Fruit fly (Drosophila melanogaster): ENCODE data around the gene CG42750.
A peak's percentile ranks its signal among the peaks of the same experiment; 100 is the strongest.

CG42750 gene

dm6 chr2L:18184648-18185243, 90.8 kb downstream of the CG42750 start, which contains the start of gene Ptp36E (continued):
- TF ChIP-seq Fer1 (GFP tag; optimal IDR thresholded peaks at IDR 0.05), result peak; percentile 89
- peak; percentile 89 for TF ChIP-seq lmd (GFP tag; IDR thresholded peaks at IDR 0.05)
- peak; percentile 80 for TF ChIP-seq slbo (GFP tag; IDR thresholded peaks at IDR 0.05)
- TF ChIP-seq CG3847 (GFP tag; IDR thresholded peaks at IDR 0.05), result peak; percentile 54
- TF ChIP-seq H15 (GFP tag; IDR thresholded peaks at IDR 0.05), result peak; percentile 48; the same call in 1 of the 3 replicates

- TF ChIP-seq sd (tag; optimal IDR thresholded peaks at IDR 0.05) (no peak), unc-4 (GFP tag; IDR thresholded peaks at IDR 0.05; ENCODE audit: partially characterized antibody) (no peak), otp (GFP tag; IDR thresholded peaks at IDR 0.05) (no peak), Opbp (GFP tag; IDR thresholded peaks at IDR 0.05; ENCODE audit: partially characterized antibody) (no peak), CG4730 (GFP tag; IDR thresholded peaks at IDR 0.05) (no peak), h (optimal IDR thresholded peaks at IDR 0.05) (no peak), pan (optimal IDR thresholded peaks at IDR 0.05) (no peak), pan (GFP tag; optimal IDR thresholded peaks at IDR 0.05 in 1 of 2, IDR thresholded peaks at IDR 0.05 in 1 of 2) (no peak)
Measured at dm6 chr2L:18159172-18159571, 116.4 kb downstream of the CG42750 start, which contains the start of gene JMJD4. Gene JMJD4, minus strand, starts transcription at chr2L:18159272.

DNA sequence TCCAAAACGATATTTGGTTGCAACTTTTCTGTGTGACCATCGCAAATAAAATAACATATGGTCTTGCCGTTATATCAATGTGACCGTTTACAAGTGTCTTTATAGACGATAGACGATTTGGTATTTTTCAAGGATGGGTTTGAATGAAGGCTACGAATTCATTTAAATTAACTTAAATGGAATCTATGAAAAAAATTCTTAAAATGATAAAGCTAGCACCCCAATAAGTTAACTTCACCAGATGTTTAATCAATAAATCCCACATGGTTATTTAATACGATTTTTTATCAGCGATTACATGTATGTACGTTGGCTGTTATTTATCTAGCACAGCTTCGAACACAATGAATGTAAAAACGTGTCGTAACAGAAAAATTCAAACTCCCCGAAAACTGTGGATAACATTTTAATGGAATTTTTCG, 116.9 kb downstream of the CG42750 start:
- TF ChIP-seq CG1603 (tag; optimal IDR thresholded peaks at IDR 0.05) (peak; percentile 18), gfzf (GFP tag; optimal IDR thresholded peaks at IDR 0.05) (peak; percentile 91), CG7745 (tag; optimal IDR thresholded peaks at IDR 0.05) (no peak), CG30020 (tag; optimal IDR thresholded peaks at IDR 0.05) (peak; percentile 13), Lhr (GFP tag; optimal IDR thresholded peaks at IDR 0.05) (peak; percentile 34), stwl (tag; optimal IDR thresholded peaks at IDR 0.05) (peak; percentile 97), CG6272 (GFP tag; IDR thresholded peaks at IDR 0.05) (no peak), Bgb (GFP tag; IDR thresholded peaks at IDR 0.05; ENCODE audit: partially characterized antibody) (peak; percentile 31; the same call in 1 of the 2 replicates), CG13287 (GFP tag; IDR thresholded peaks at IDR 0.05; ENCODE audit: partially characterized antibody) (peak; percentile 35; the same call in 1 of the 2 replicates), Scr (GFP tag; IDR thresholded peaks at IDR 0.05; ENCODE audit: partially characterized antibody) (peak; percentile 37; the same call in 1 of the 2 replicates), Opbp (GFP tag; IDR thresholded peaks at IDR 0.05; ENCODE audit: partially characterized antibody) (0 out of 3 replicates have a peak, but pooled peaks have one; percentile 50), CG33213 (GFP tag; optimal IDR thresholded peaks at IDR 0.05) (peak; percentile 4), BEAF-32 (GFP tag; optimal IDR thresholded peaks at IDR 0.05) (peak; percentile 57), exex (tag; optimal IDR thresholded peaks at IDR 0.05) (no peak), E2f2 (GFP tag; IDR thresholded peaks at IDR 0.05) (peak; percentile 48), CG11398 (GFP tag; optimal IDR thresholded peaks at IDR 0.05) (no peak), CG4617 (GFP tag; optimal IDR thresholded peaks at IDR 0.05; ENCODE audit: borderline replicate concordance) (peak; percentile 77), CG9797 (GFP tag; optimal IDR thresholded peaks at IDR 0.05) (peak; percentile 76), Dp (GFP tag; optimal IDR thresholded peaks at IDR 0.05) (peak; percentile 48), CTCF (GFP tag; optimal IDR thresholded peaks at IDR 0.05) (peak; percentile 27), knrl (GFP tag; IDR thresholded peaks at IDR 0.05; ENCODE audit: partially characterized antibody) (peak; percentile 35; the same call in 1 of the 3 replicates), sna (GFP tag; IDR thresholded peaks at IDR 0.05; ENCODE audit: partially characterized antibody) (no peak), cas (GFP tag; IDR thresholded peaks at IDR 0.05) (no peak), ftz-f1 (GFP tag; optimal IDR thresholded peaks at IDR 0.05) (peak; percentile 6), CG6654 (GFP tag; optimal IDR thresholded peaks at IDR 0.05) (peak; percentile 98), sima (GFP tag; optimal IDR thresholded peaks at IDR 0.05) (no peak), CG2116 (GFP tag; optimal IDR thresholded peaks at IDR 0.05) (peak; percentile 0), CG12659 (GFP tag; optimal IDR thresholded peaks at IDR 0.05) (peak; percentile 46), zen (tag; optimal IDR thresholded peaks at IDR 0.05) (peak; percentile 1), Side (GFP tag; optimal IDR thresholded peaks at IDR 0.05) (no peak), phol (tag; optimal IDR thresholded peaks at IDR 0.05) (peak; percentile 44), CG16813 (GFP tag; IDR thresholded peaks at IDR 0.05; ENCODE audit: partially characterized antibody) (0 out of 3 replicates have a peak, but pooled peaks have one; percentile 32), crp (GFP tag; optimal IDR thresholded peaks at IDR 0.05) (peak; percentile 39 to 88), CG8281 (tag; optimal IDR thresholded peaks at IDR 0.05) (no peak)

Measured in whole organism, embryonic.